Worm (Caenorhabditis elegans): ENCODE data around the gene Y54B9A.1.

Gene Y54B9A.1

DNA sequence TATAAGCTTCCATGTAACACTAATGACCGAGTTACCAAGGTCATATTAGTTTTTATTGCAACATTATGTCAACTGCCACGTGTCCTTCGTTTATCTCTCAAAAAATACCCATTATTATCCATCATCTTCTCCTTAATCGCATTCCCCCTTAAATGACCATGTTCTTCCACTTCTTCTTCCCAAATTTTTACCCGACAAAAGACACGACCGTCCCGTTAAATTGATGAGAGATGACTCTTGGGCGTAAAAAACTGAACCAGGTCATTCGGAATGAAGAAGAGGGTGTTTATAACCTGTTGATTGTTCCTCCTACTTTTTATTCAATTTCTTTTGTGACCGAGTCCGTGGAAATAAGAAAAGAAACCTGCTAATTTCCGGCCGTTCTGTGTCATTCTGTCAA, 5.3 kb upstream of the Y54B9A.1 start:
- TF ChIP-seq snpc-4 (tag; optimal IDR thresholded peaks at IDR 0.05) (no peak), elt-3 (tag; optimal IDR thresholded peaks at IDR 0.05) (no peak), mls-2 (tag; optimal IDR thresholded peaks at IDR 0.05) (no peak), lin-13 (tag; optimal IDR thresholded peaks at IDR 0.05) (no peak), zip-8 (tag; optimal IDR thresholded peaks at IDR 0.05) (no peak), unc-120 (tag; optimal IDR thresholded peaks at IDR 0.05; ENCODE audit: poor library complexity, severe bottlenecking) (no peak), elt-1 (tag; optimal IDR thresholded peaks at IDR 0.05; ENCODE audit: borderline replicate concordance, insufficient read depth) (no peak), sptf-1 (tag; optimal IDR thresholded peaks at IDR 0.05) (no peak), mab-5 (tag; optimal IDR thresholded peaks at IDR 0.05) (no peak), ceh-83 (GFP tag; optimal IDR thresholded peaks at IDR 0.05) (no peak), nhr-2 (tag; optimal IDR thresholded peaks at IDR 0.05) (no peak)

DNA sequence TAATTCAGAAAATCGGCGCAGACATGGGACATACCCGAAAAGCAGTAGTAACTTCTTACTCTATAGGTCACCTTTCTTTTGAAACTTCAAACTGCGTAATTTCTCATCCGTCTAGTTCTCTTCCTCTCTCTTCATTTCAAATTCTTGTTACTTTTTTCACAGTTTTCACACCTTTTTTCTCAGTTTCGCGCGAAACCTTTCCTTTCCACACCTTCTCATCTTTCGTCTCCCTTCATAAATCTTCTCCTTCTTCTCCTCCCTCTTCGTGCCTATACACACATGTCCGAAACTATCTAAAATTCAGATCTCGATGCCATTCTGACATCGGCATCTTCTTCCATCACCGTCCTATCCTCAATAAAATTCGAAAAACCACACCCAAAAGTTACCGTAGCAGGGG, 4.4 kb upstream of the Y54B9A.1 start, which contains the start of gene wdr-62:
Gene wdr-62 (plus strand): TSS at position 301 of the 400 bp plus-strand sequence.
- TF ChIP-seq mep-1 (tag; optimal IDR thresholded peaks at IDR 0.05) (no peak), nhr-28 (tag; optimal IDR thresholded peaks at IDR 0.05) (no peak), zip-8 (tag; optimal IDR thresholded peaks at IDR 0.05) (no peak), unc-120 (tag; optimal IDR thresholded peaks at IDR 0.05; ENCODE audit: poor library complexity, severe bottlenecking) (no peak), lin-13 (tag; optimal IDR thresholded peaks at IDR 0.05) (no peak)

DNA sequence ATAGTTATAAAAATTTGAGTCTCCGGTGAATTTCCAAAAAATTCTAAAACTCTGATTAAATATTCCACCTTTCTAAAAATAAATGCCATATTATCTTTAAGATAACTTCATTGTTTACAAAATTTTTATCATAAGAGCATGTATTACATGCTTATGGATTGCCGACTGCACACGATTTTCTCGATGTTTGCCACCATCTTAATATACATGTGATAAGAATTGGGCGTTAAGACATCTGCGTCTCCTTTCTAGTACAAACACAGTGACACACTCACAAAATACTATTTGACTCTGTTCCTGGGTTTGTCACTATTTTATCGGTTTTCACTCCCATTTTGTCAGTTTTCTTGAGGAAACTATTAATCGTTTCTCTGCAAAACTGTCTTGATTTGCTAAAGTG, 3.8 kb upstream of the Y54B9A.1 start:
- no peak for TF ChIP-seq M03D4.4 (tag; optimal IDR thresholded peaks at IDR 0.05)

DNA sequence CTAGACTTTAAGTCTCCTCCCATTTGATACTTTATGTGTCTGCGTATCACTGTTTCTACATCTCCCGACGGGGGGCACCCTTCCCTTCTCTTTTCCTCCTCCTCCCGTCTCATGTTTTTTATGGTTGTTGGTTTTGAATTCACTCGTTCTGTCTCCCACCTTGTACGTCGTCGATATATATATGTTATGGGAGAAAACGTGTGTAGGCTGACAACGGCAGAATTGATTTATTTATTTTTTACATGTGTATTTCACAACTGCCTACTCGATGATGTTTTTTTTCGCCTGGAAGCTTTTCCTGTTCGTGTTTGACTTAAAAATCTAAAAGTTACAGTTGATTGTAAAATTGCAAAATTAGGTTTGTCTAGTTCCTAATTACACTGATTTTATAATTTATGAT, 3.1 kb upstream of the Y54B9A.1 start:
- TF ChIP-seq mab-5 (tag; optimal IDR thresholded peaks at IDR 0.05) (no peak), tbx-8 (GFP tag; optimal IDR thresholded peaks at IDR 0.05) (no peak), ztf-11 (tag; optimal IDR thresholded peaks at IDR 0.05) (no peak), sem-2 (GFP tag; optimal IDR thresholded peaks at IDR 0.05) (no peak), elt-1 (tag; optimal IDR thresholded peaks at IDR 0.05; ENCODE audit: borderline replicate concordance, insufficient read depth) (no peak), snpc-4 (tag; optimal IDR thresholded peaks at IDR 0.05) (no peak), unc-39 (tag; optimal IDR thresholded peaks at IDR 0.05) (no peak)

DNA sequence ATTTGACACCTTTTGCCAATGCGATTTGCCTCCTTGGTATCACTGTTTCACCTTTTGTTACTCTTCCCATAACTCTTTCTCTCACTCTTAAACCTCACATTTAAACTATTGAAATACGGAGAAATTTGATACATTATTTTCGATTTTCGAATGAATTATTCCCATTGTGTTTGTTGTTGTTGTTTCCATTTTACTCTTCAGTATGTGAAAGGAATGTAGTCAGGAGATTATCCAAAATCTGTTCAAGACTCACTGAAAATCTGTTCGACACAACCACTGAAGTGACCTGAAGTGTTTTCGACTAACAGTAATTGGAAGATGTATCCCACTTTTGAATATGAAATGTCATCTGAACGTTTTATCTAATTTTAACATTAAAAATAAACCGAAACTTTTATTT, 1.7 kb upstream of the Y54B9A.1 start:
- no peak for TF ChIP-seq nhr-76 (tag; optimal IDR thresholded peaks at IDR 0.05)
- TF ChIP-seq lin-13 (tag; optimal IDR thresholded peaks at IDR 0.05) = no peak

DNA sequence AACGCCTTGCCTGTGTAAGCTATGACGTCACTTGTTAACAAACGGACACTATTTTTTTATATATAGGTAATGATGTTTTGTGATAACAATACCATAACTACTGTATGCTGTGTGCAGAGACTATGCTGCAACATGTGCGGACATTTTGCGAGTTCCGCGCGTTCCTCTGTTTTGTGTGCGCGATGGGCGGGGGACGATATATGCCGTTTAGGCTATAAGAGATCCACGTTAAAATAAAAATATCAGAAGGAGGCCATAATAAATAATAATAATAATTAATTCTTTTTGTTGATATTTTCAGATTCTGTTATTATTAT, 612 bp upstream of the Y54B9A.1 start:
- TF ChIP-seq nhr-28 (tag; optimal IDR thresholded peaks at IDR 0.05) = no peak
- TF ChIP-seq nhr-237 (tag; optimal IDR thresholded peaks at IDR 0.05) = no peak
- no peak for TF ChIP-seq lsy-2 (tag; optimal IDR thresholded peaks at IDR 0.05)
- no peak for TF ChIP-seq hlh-1 (tag; optimal IDR thresholded peaks at IDR 0.05)
- TF ChIP-seq mab-5 (tag; optimal IDR thresholded peaks at IDR 0.05) = no peak
- no peak for TF ChIP-seq unc-39 (tag; optimal IDR thresholded peaks at IDR 0.05)
- no peak for TF ChIP-seq elt-1 (tag; optimal IDR thresholded peaks at IDR 0.05; ENCODE audit: borderline replicate concordance, insufficient read depth)
- TF ChIP-seq lin-13 (tag; optimal IDR thresholded peaks at IDR 0.05) = no peak
- TF ChIP-seq ceh-83 (GFP tag; optimal IDR thresholded peaks at IDR 0.05) = no peak
- TF ChIP-seq blmp-1 (tag; optimal IDR thresholded peaks at IDR 0.05) = no peak
- TF ChIP-seq unc-120 (tag; optimal IDR thresholded peaks at IDR 0.05; ENCODE audit: poor library complexity, severe bottlenecking) = no peak
- no peak for TF ChIP-seq nhr-2 (tag; optimal IDR thresholded peaks at IDR 0.05)
- TF ChIP-seq ceh-43 (GFP tag; optimal IDR thresholded peaks at IDR 0.05) = no peak
- TF ChIP-seq M03D4.4 (tag; optimal IDR thresholded peaks at IDR 0.05) = no peak
- TF ChIP-seq snpc-4 (tag; optimal IDR thresholded peaks at IDR 0.05) = no peak
- no peak for TF ChIP-seq flh-1 (GFP tag; optimal IDR thresholded peaks at IDR 0.05)
- no peak for TF ChIP-seq ztf-11 (tag; optimal IDR thresholded peaks at IDR 0.05)
- no peak for TF ChIP-seq unc-62 (GFP tag; optimal IDR thresholded peaks at IDR 0.05)

DNA sequence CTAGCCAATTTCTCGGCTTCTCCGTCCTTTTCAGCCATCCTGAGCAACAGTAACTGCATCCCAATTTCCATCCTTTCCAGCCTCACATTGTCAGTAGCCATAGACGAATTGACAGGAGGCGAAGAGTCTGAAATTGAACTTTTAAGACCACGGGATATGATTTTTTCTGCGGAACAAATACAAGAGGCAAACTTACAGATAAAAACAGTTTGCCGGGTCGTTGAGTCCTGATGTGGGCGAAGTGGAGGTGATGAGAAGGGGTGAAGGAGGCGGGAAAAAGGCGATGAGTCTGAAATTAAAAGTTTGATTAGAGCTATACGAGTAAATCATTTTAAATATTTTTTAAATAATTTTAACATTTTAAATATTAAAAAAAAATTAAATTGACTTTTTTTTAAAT, 12.3 kb downstream of the Y54B9A.1 start, which contains the start of gene F36D4.6:
Gene F36D4.6 (minus strand): TSS at position 101 of the 400 bp plus-strand sequence.
- no peak for TF ChIP-seq sptf-1 (tag; optimal IDR thresholded peaks at IDR 0.05)
- TF ChIP-seq nhr-76 (tag; optimal IDR thresholded peaks at IDR 0.05) = no peak
- TF ChIP-seq unc-39 (tag; optimal IDR thresholded peaks at IDR 0.05) = no peak
- TF ChIP-seq ztf-11 (tag; optimal IDR thresholded peaks at IDR 0.05) = no peak
- no peak for TF ChIP-seq nhr-12 (tag; optimal IDR thresholded peaks at IDR 0.05)
- no peak for TF ChIP-seq elt-3 (tag; optimal IDR thresholded peaks at IDR 0.05)
- no peak for TF ChIP-seq flh-1 (GFP tag; optimal IDR thresholded peaks at IDR 0.05)
- TF ChIP-seq ceh-83 (GFP tag; optimal IDR thresholded peaks at IDR 0.05) = no peak
- TF ChIP-seq M03D4.4 (tag; optimal IDR thresholded peaks at IDR 0.05) = no peak

Measured in whole organism, mixed stage, embryonic.